Fruit fly (Drosophila melanogaster) whole organism, embryonic: ENCODE data around the gene CG42487.

ENCODE experiments used
- ATbp ChIP-seq: fragments of 200-800 bp; sonication (Bioruptor generic); optimal IDR thresholded peaks from 2 replicates; lab custom pipeline; 2017; ENCODE audit warnings: missing biosample characterization, mild to moderate bottlenecking, missing genetic modification characterization, missing genetic modification reagents
- B-H1 ChIP-seq: fragments of 200-800 bp; sonication (Bioruptor generic); IDR thresholded peaks from 3 replicates; pipeline ENCODE4 v1.3.6; 2022; ENCODE audit warnings: missing biosample characterization, missing genetic modification characterization
- CG11723 ChIP-seq: fragments of 200-800 bp; sonication (Bioruptor generic); optimal IDR thresholded peaks from 2 replicates; lab custom pipeline; 2017; ENCODE audit warnings: missing biosample characterization, mild to moderate bottlenecking, missing genetic modification characterization
- CG12299 ChIP-seq: fragments of 200-800 bp; sonication (Bioruptor generic); optimal IDR thresholded peaks from 2 replicates; lab custom pipeline; 2018; ENCODE audit warnings: missing biosample characterization, mild to moderate bottlenecking, missing genetic modification characterization
- CG16863 ChIP-seq: fragments of 200-800 bp; sonication (Bioruptor generic); optimal IDR thresholded peaks from 3 replicates; lab custom pipeline; 2016; ENCODE audit warnings: missing biosample characterization, missing genetic modification characterization
- CG1832 ChIP-seq: fragments of 200-800 bp; sonication (Bioruptor generic); optimal IDR thresholded peaks from 2 replicates; lab custom pipeline; 2017; ENCODE audit warnings: missing biosample characterization, mild to moderate bottlenecking, missing genetic modification characterization, inconsistent platforms
- CG2678 ChIP-seq: fragments of 200-800 bp; sonication (Bioruptor generic); optimal IDR thresholded peaks from 3 replicates; lab custom pipeline; 2019; ENCODE audit warnings: missing biosample characterization, mild to moderate bottlenecking, missing genetic modification characterization, moderate library complexity
- CG2875 ChIP-seq: fragments of 200-800 bp; sonication (Bioruptor generic); optimal IDR thresholded peaks from 2 replicates; lab custom pipeline; 2017; ENCODE audit warnings: missing biosample characterization, mild to moderate bottlenecking, missing genetic modification characterization, missing genetic modification reagents
- CG31224 ChIP-seq: fragments of 200-800 bp; sonication (Bioruptor generic); IDR thresholded peaks from 2 replicates; pipeline ENCODE4 v1.3.6; 2022; ENCODE audit warnings: missing biosample characterization, missing genetic modification characterization
- CG34224 ChIP-seq: fragments of 200-800 bp; sonication (Bioruptor generic); IDR thresholded peaks from 3 replicates; pipeline ENCODE4 v1.3.6; 2022; ENCODE audit warnings: missing biosample characterization, missing genetic modification characterization; ENCODE audit not compliant: partially characterized antibody
- CG4404 ChIP-seq: fragments of 200-800 bp; sonication (Bioruptor generic); IDR thresholded peaks from 2 replicates; pipeline ENCODE4 v1.3.6; 2022; ENCODE audit warnings: missing biosample characterization, missing genetic modification characterization
- CG4424 ChIP-seq: fragments of 200-800 bp; sonication (Bioruptor generic); optimal IDR thresholded peaks from 3 replicates; lab custom pipeline; 2016; ENCODE audit warnings: missing biosample characterization, missing genetic modification characterization
- CG6175 ChIP-seq: fragments of 200-800 bp; sonication (Bioruptor generic); IDR thresholded peaks from 3 replicates; pipeline ENCODE4 v1.3.6; 2022; ENCODE audit warnings: missing biosample characterization, missing genetic modification characterization
- CG6272 ChIP-seq: fragments of 200-800 bp; sonication (Bioruptor generic); IDR thresholded peaks from 2 replicates; pipeline ENCODE4 v1.3.6; 2022; ENCODE audit warnings: missing biosample characterization, missing genetic modification characterization
- CG6813 ChIP-seq: fragments of 200-800 bp; sonication (Bioruptor generic); optimal IDR thresholded peaks from 2 replicates; lab custom pipeline; 2017; ENCODE audit warnings: missing biosample characterization, missing genetic modification characterization, mild to moderate bottlenecking, moderate library complexity, missing genetic modification reagents
- CG7357 ChIP-seq: fragments of 200-800 bp; sonication (Bioruptor generic); IDR thresholded peaks from 3 replicates; pipeline ENCODE4 v1.3.6; 2022; ENCODE audit warnings: missing biosample characterization, missing genetic modification characterization
- CG8359 ChIP-seq: fragments of 200-800 bp; sonication (Bioruptor generic); optimal IDR thresholded peaks from 2 replicates; lab custom pipeline; 2017; ENCODE audit warnings: missing biosample characterization, mild to moderate bottlenecking, missing genetic modification characterization, borderline replicate concordance
- CoRest ChIP-seq: fragments of 200-800 bp; sonication (Bioruptor generic); optimal IDR thresholded peaks from 3 replicates; lab custom pipeline; 2018; ENCODE audit warnings: missing biosample characterization, mild to moderate bottlenecking, missing genetic modification characterization, moderate library complexity
- Dad ChIP-seq: fragments of 200-800 bp; sonication (Bioruptor generic); optimal IDR thresholded peaks from 3 replicates; lab custom pipeline; 2016; ENCODE audit warnings: missing biosample characterization, missing genetic modification characterization
- Dip3 ChIP-seq: fragments of 200-800 bp; sonication (Bioruptor generic); optimal IDR thresholded peaks from 3 replicates; lab custom pipeline; 2016; ENCODE audit warnings: missing biosample characterization, missing genetic modification characterization
- Doc3 ChIP-seq: fragments of 200-800 bp; sonication (Bioruptor generic); IDR thresholded peaks from 3 replicates; pipeline ENCODE4 v1.3.6; 2022; ENCODE audit warnings: missing biosample characterization, missing genetic modification characterization; ENCODE audit not compliant: partially characterized antibody
- Dp ChIP-seq: fragments of 200-800 bp; sonication (Bioruptor generic); optimal IDR thresholded peaks from 2 replicates; lab custom pipeline; 2018; ENCODE audit warnings: missing biosample characterization, mild to moderate bottlenecking, missing genetic modification characterization, moderate library complexity
- Eip74EF ChIP-seq, 2 experiments: fragments of 200-800 bp in 1 of 2; fragments of >200 bp in 1 of 2; sonication (Bioruptor generic) in 1 of 2; optimal IDR thresholded peaks; 2 replicates each; lab custom pipeline; 2017 to 2019; ENCODE audit warnings: missing biosample characterization in 2 of 2, missing genetic modification characterization in 2 of 2, mild to moderate bottlenecking in 1 of 2, moderate library complexity in 1 of 2
- Gug ChIP-seq: fragments of 200-800 bp; sonication (Bioruptor generic); IDR thresholded peaks from 4 replicates; pipeline ENCODE4 v1.3.6; 2022; ENCODE audit warnings: missing biosample characterization, missing genetic modification characterization
- Hmx ChIP-seq: fragments of 200-800 bp; sonication (Bioruptor generic); optimal IDR thresholded peaks from 2 replicates; lab custom pipeline; 2016; ENCODE audit warnings: missing biosample characterization, missing genetic modification characterization
- MBD-R2 ChIP-seq: fragments of 200-800 bp; sonication (Bioruptor generic); IDR thresholded peaks from 2 replicates; pipeline ENCODE4 v1.3.6; 2022; ENCODE audit warnings: missing biosample characterization, missing genetic modification characterization
- Mad ChIP-seq: fragments of 200-800 bp; sonication (Bioruptor generic); optimal IDR thresholded peaks from 2 replicates; lab custom pipeline; 2016; ENCODE audit warnings: missing biosample characterization, missing genetic modification characterization
- Max ChIP-seq: fragments of 200-800 bp; sonication (Bioruptor generic); optimal IDR thresholded peaks from 2 replicates; lab custom pipeline; 2016; ENCODE audit warnings: missing biosample characterization, mild to moderate bottlenecking, missing genetic modification characterization
- Nf-YC ChIP-seq: fragments of 200-800 bp; optimal IDR thresholded peaks from 3 replicates; lab custom pipeline; 2019; ENCODE audit warnings: missing biosample characterization, mild to moderate bottlenecking, missing genetic modification characterization, moderate library complexity
- PHDP ChIP-seq: fragments of 200-800 bp; sonication (Bioruptor generic); optimal IDR thresholded peaks from 3 replicates; lab custom pipeline; 2018; ENCODE audit warnings: missing biosample characterization, mild to moderate bottlenecking, missing genetic modification characterization, moderate library complexity
- Stat92E ChIP-seq, 3 experiments: fragments of >200 bp in 2 of 3; fragments of 200-800 bp in 1 of 3; sonication (Bioruptor generic) in 1 of 3; optimal IDR thresholded peaks; 2 replicates each; lab custom pipeline; 2017 to 2019; ENCODE audit warnings: missing biosample characterization in 3 of 3, missing genetic modification characterization in 3 of 3, mild to moderate bottlenecking in 1 of 3, moderate library complexity in 1 of 3
- ara ChIP-seq: fragments of 200-800 bp; sonication (Bioruptor generic); IDR thresholded peaks from 2 replicates; pipeline ENCODE4 v1.3.6; 2022; ENCODE audit warnings: missing biosample characterization, missing genetic modification characterization
- btn ChIP-seq: fragments of 200-800 bp; sonication (Bioruptor generic); optimal IDR thresholded peaks from 2 replicates; lab custom pipeline; 2016; ENCODE audit warnings: missing biosample characterization, missing genetic modification characterization
- dan ChIP-seq: fragments of 200-800 bp; sonication (Bioruptor generic); IDR thresholded peaks from 2 replicates; pipeline ENCODE4 v1.3.6; 2022; ENCODE audit warnings: missing biosample characterization, missing genetic modification characterization
- dimm ChIP-seq: fragments of 200-800 bp; sonication (Bioruptor generic); IDR thresholded peaks from 2 replicates; pipeline ENCODE4 v1.3.6; 2022; ENCODE audit warnings: missing biosample characterization, missing genetic modification characterization
- esg ChIP-seq: fragments of 200-800 bp; sonication (Bioruptor generic); conservative IDR thresholded peaks from 2 replicates; pipeline ENCODE4 v1.3.6; 2022; ENCODE audit warnings: missing biosample characterization, missing genetic modification characterization
- ftz-f1 ChIP-seq: fragments of 200-800 bp; sonication (Bioruptor generic); optimal IDR thresholded peaks from 2 replicates; lab custom pipeline; 2016; ENCODE audit warnings: missing biosample characterization, missing genetic modification characterization
- kay ChIP-seq: fragments of 200-800 bp; sonication (Bioruptor generic); optimal IDR thresholded peaks from 2 replicates; lab custom pipeline; 2016; ENCODE audit warnings: missing biosample characterization, missing genetic modification characterization
- knrl ChIP-seq: fragments of 200-800 bp; sonication (Bioruptor generic); IDR thresholded peaks from 3 replicates; pipeline ENCODE4 v1.3.6; 2022; ENCODE audit warnings: missing biosample characterization, missing genetic modification characterization; ENCODE audit not compliant: partially characterized antibody
- lbe ChIP-seq: fragments of 200-800 bp; sonication (Bioruptor generic); optimal IDR thresholded peaks from 2 replicates; lab custom pipeline; 2016; ENCODE audit warnings: missing biosample characterization, mild to moderate bottlenecking, missing genetic modification characterization
- lilli ChIP-seq: fragments of 200-800 bp; sonication (Bioruptor generic); optimal IDR thresholded peaks from 3 replicates; lab custom pipeline; 2016; ENCODE audit warnings: missing biosample characterization, missing genetic modification characterization
- pita ChIP-seq: fragments of 200-800 bp; sonication (Bioruptor generic); optimal IDR thresholded peaks from 2 replicates; lab custom pipeline; 2017; ENCODE audit warnings: missing biosample characterization, mild to moderate bottlenecking, missing genetic modification characterization
- pnt ChIP-seq: fragments of 200-800 bp; sonication (Bioruptor generic); optimal IDR thresholded peaks from 3 replicates; lab custom pipeline; 2016; ENCODE audit warnings: missing biosample characterization, missing genetic modification characterization
- sc ChIP-seq, 3 experiments: fragments of >200 bp in 2 of 3; fragments of 200-800 bp in 1 of 3; sonication (Bioruptor generic) in 1 of 3; optimal IDR thresholded peaks; 2 replicates in 2 of 3; 3 replicates in 1 of 3; lab custom pipeline; 2017; ENCODE audit warnings: mild to moderate bottlenecking in 1 of 3, missing biosample characterization in 1 of 3, missing genetic modification characterization in 1 of 3, missing genetic modification reagents in 1 of 3
- slou ChIP-seq: fragments of 200-800 bp; sonication (Bioruptor generic); optimal IDR thresholded peaks from 3 replicates; lab custom pipeline; 2016; ENCODE audit warnings: missing biosample characterization, missing genetic modification characterization
- stc ChIP-seq: fragments of 200-800 bp; sonication (Bioruptor generic); IDR thresholded peaks from 2 replicates; pipeline ENCODE4 v1.3.6; 2022; ENCODE audit warnings: missing biosample characterization, missing genetic modification characterization
- stwl ChIP-seq: fragments of 200-800 bp; sonication (Bioruptor generic); optimal IDR thresholded peaks from 3 replicates; lab custom pipeline; 2018; ENCODE audit warnings: missing biosample characterization, mild to moderate bottlenecking, missing genetic modification characterization, moderate library complexity
- tna ChIP-seq: fragments of 200-800 bp; sonication (Bioruptor generic); IDR thresholded peaks from 2 replicates; pipeline ENCODE4 v1.3.6; 2022; ENCODE audit warnings: missing biosample characterization, missing genetic modification characterization; ENCODE audit not compliant: partially characterized antibody
- zfh2 ChIP-seq: fragments of 200-800 bp; sonication (Bioruptor generic); optimal IDR thresholded peaks from 2 replicates; lab custom pipeline; 2016; ENCODE audit warnings: missing biosample characterization, missing genetic modification characterization

The CG42487 gene

DNA sequence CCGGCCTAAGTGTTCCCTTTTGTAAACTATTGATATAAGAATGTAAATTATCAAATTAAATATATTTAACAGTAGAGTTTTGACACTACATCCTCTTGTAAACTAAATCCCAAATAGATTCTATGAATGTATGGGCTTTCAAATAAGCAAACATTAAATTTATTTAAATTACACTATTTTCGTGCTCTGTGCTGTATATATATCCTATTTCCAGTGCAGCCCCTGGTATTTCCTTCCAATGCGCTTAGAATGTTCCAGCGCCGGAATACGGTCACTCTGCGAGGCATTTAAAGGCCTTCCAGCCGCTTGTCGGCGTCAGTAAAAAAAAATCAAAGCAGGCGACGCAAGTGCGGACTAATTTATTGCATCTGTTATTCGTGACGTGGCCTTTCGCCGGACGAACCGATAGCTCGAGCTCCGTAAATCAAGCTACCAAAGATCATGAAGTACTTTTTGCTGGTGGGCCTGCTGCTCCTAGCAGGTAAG, 10.6 kb downstream of the CG42487 start, which contains the start of gene Gp93 (continued):
- TF ChIP-seq tna (GFP tag; lab: Robert Waterston, UW), result 0 out of 2 replicates have a peak, but pooled peaks have one; percentile 12
- peak; percentile 50 for TF ChIP-seq CG4424 (GFP tag; lab: Kevin White, UChicago)
- TF ChIP-seq Dip3 (GFP tag; lab: Kevin White, UChicago), result peak; percentile 25
- no peak for TF ChIP-seq Stat92E (GFP tag; optimal IDR thresholded peaks at IDR 0.05; lab: Kevin White, UChicago)
- TF ChIP-seq btn, result no peak
- TF ChIP-seq CG6272 (GFP tag; lab: Robert Waterston, UW), result peak; percentile 40; the same call in 1 of the 2 replicates
- TF ChIP-seq CG6175 (GFP tag; lab: Robert Waterston, UW), result no peak
- no peak for TF ChIP-seq CG1832 (GFP tag; lab: Kevin White, UChicago)
- peak; percentile 28; the same call in 1 of the 3 replicates for TF ChIP-seq CG7357 (GFP tag; lab: Robert Waterston, UW)
- no peak for TF ChIP-seq knrl (GFP tag; lab: Robert Waterston, UW)
- no peak for TF ChIP-seq ftz-f1
- TF ChIP-seq stc (GFP tag; lab: Robert Waterston, UW), result peak; percentile 40; the same call in 1 of the 2 replicates
- TF ChIP-seq PHDP, result no peak
- TF ChIP-seq CG8359 (GFP tag; lab: Kevin White, UChicago), result no peak
- TF ChIP-seq lilli (GFP tag; lab: Kevin White, UChicago), result peak; percentile 66
- TF ChIP-seq Gug, result peak; percentile 35; the same call in 2 of the 4 replicates
- TF ChIP-seq Dp, result no peak
- peak; percentile 49 for TF ChIP-seq B-H1
- TF ChIP-seq Hmx (GFP tag; lab: Kevin White, UChicago), result no peak
- TF ChIP-seq ara, result peak; percentile 68
- TF ChIP-seq sc (optimal IDR thresholded peaks at IDR 0.05; lab: Kevin White, UChicago), result no peak
- TF ChIP-seq sc (GFP tag; optimal IDR thresholded peaks at IDR 0.05; lab: Kevin White, UChicago), result no peak
- TF ChIP-seq CG31224 (GFP tag; lab: Robert Waterston, UW), result peak; percentile 47; the same call in 1 of the 2 replicates
- no peak for TF ChIP-seq Dad (GFP tag; lab: Kevin White, UChicago)
- TF ChIP-seq ATbp (GFP tag; lab: Kevin White, UChicago), result peak; percentile 26
- TF ChIP-seq zfh2, result no peak
- TF ChIP-seq pita (GFP tag; lab: Kevin White, UChicago), result no peak
- peak; percentile 47 for TF ChIP-seq CG4404
- peak; percentile 32; the same call in 1 of the 2 replicates for TF ChIP-seq esg
- TF ChIP-seq CG11723 (GFP tag; lab: Kevin White, UChicago), result no peak
- no peak for TF ChIP-seq Nf-YC (tag; lab: Kevin White, UChicago)
- no peak for TF ChIP-seq dan
- TF ChIP-seq kay (GFP tag; lab: Kevin White, UChicago), result no peak
- TF ChIP-seq CG6813 (GFP tag; lab: Kevin White, UChicago), result no peak
- TF ChIP-seq CG16863 (GFP tag; lab: Kevin White, UChicago), result peak; percentile 22
- TF ChIP-seq CG2875 (GFP tag; lab: Kevin White, UChicago), result peak; percentile 18
- TF ChIP-seq lbe (GFP tag; lab: Kevin White, UChicago), result peak; percentile 30
- TF ChIP-seq CoRest (tag; lab: Kevin White, UChicago), result peak; percentile 74
- no peak for TF ChIP-seq Max
- peak; percentile 16; the same call in 1 of the 2 replicates for TF ChIP-seq dimm (GFP tag; lab: Robert Waterston, UW)
- no peak for TF ChIP-seq pnt (GFP tag; lab: Kevin White, UChicago)
- TF ChIP-seq stwl, result no peak
- TF ChIP-seq slou (GFP tag; lab: Kevin White, UChicago), result peak; percentile 12
- TF ChIP-seq CG34224, result peak; percentile 26; the same call in 1 of the 3 replicates
- TF ChIP-seq CG12299, result no peak
- TF ChIP-seq Doc3, result no peak
- no peak for TF ChIP-seq Mad (GFP tag; lab: Kevin White, UChicago)
- TF ChIP-seq CG2678, result peak; percentile 69
- TF ChIP-seq Eip74EF (GFP tag; optimal IDR thresholded peaks at IDR 0.05; lab: Kevin White, UChicago), result no peak
- peak; percentile 48 for TF ChIP-seq MBD-R2 (GFP tag; lab: Robert Waterston, UW)
